Worm (Caenorhabditis elegans) whole organism, late embryonic: ENCODE results near the gene inx-8.

Source experiments
- ceh-14 ChIP-seq: sonication (generic microtip); optimal IDR thresholded peaks from 2 replicates; lab custom pipeline; 2016; ENCODE audit warnings: missing genotype, missing genetic modification characterization, missing compliant biosample characterization
- nfya-1 ChIP-seq: sonication (generic microtip); optimal IDR thresholded peaks from 2 replicates; lab custom pipeline; 2017; ENCODE audit warnings: missing genetic modification characterization, mild to moderate bottlenecking, missing compliant biosample characterization, antibody characterized with exemption, moderate library complexity
- pag-3 ChIP-seq: sonication (generic microtip); optimal IDR thresholded peaks from 2 replicates; lab custom pipeline; 2016; ENCODE audit warnings: missing compliant biosample characterization, missing genetic modification characterization, borderline replicate concordance
- pha-2 ChIP-seq: sonication (generic microtip); optimal IDR thresholded peaks from 2 replicates; lab custom pipeline; 2017; ENCODE audit warnings: mild to moderate bottlenecking, missing genetic modification characterization, missing compliant biosample characterization
- tbx-2 ChIP-seq: sonication (generic microtip); optimal IDR thresholded peaks from 2 replicates; lab custom pipeline; 2016; ENCODE audit warnings: missing genetic modification characterization, missing compliant biosample characterization

- TF ChIP-seq tbx-2 (tag; lab: Kevin White, UChicago) (no peak), nfya-1 (tag; lab: Kevin White, UChicago) (no peak), ceh-14 (tag; lab: Kevin White, UChicago) (no peak), pha-2 (tag; lab: Kevin White, UChicago) (no peak), pag-3 (tag; lab: Kevin White, UChicago) (no peak)
These were observed 23.9 kb downstream of the inx-8 start for ce11 chrIV:11697514-11697913.
